Fruit fly (Drosophila melanogaster): ENCODE results near the gene CG8260.

The CG8260 gene

dm6 chrX:15740288-15740726 is 15.8 kb upstream of the CG8260 start (continued):
- TF ChIP-seq gce (GFP tag; IDR thresholded peaks at IDR 0.05) (no peak), CG17612 (GFP tag; IDR thresholded peaks at IDR 0.05) (peak; percentile 55; the same call in 1 of the 2 replicates), Meics (GFP tag; optimal IDR thresholded peaks at IDR 0.05) (peak; percentile 85), Awh (GFP tag; IDR thresholded peaks at IDR 0.05) (peak; percentile 63), Nf-YB (GFP tag; optimal IDR thresholded peaks at IDR 0.05) (peak; percentile 44), az2 (GFP tag; optimal IDR thresholded peaks at IDR 0.05) (peak; percentile 53), CG5245 (GFP tag; optimal IDR thresholded peaks at IDR 0.05) (peak; percentile 18), CG34224 (GFP tag; IDR thresholded peaks at IDR 0.05; ENCODE audit: partially characterized antibody) (no peak), aop (GFP tag; IDR thresholded peaks at IDR 0.05) (no peak), twi (tag; optimal IDR thresholded peaks at IDR 0.05) (no peak), CG7745 (tag; optimal IDR thresholded peaks at IDR 0.05) (no peak), chinmo (GFP tag; IDR thresholded peaks at IDR 0.05; ENCODE audit: partially characterized antibody) (no peak), CG8478 (optimal IDR thresholded peaks at IDR 0.05) (no peak), CG13624 (GFP tag; optimal IDR thresholded peaks at IDR 0.05) (peak; percentile 40), Ets65A (GFP tag) (peak; percentile 60), Xrp1 (GFP tag; IDR thresholded peaks at IDR 0.05) (peak; percentile 68), CG17186 (GFP tag; optimal IDR thresholded peaks at IDR 0.05) (no peak), pho (GFP tag; optimal IDR thresholded peaks at IDR 0.05) (peak; percentile 69), CG9876 (GFP tag; optimal IDR thresholded peaks at IDR 0.05) (no peak), luna (GFP tag; optimal IDR thresholded peaks at IDR 0.05) (no peak), CG2712 (tag; optimal IDR thresholded peaks at IDR 0.05) (peak; percentile 61), CG13775 (GFP tag; optimal IDR thresholded peaks at IDR 0.05) (peak; percentile 48), CG6254 (GFP tag; optimal IDR thresholded peaks at IDR 0.05) (peak; percentile 0), CG2199 (GFP tag; IDR thresholded peaks at IDR 0.05) (no peak), salm (tag; optimal IDR thresholded peaks at IDR 0.05) (peak; percentile 55), HmgD (GFP tag; optimal IDR thresholded peaks at IDR 0.05) (no peak), fd96Cb (tag; optimal IDR thresholded peaks at IDR 0.05) (peak; percentile 55), Hand (GFP tag; optimal IDR thresholded peaks at IDR 0.05) (peak; percentile 76), peb (GFP tag; IDR thresholded peaks at IDR 0.05) (no peak), Dref (GFP tag; IDR thresholded peaks at IDR 0.05) (no peak), CG12236 (GFP tag; optimal IDR thresholded peaks at IDR 0.05) (no peak), gem (tag; optimal IDR thresholded peaks at IDR 0.05) (peak; percentile 81), mam (GFP tag; optimal IDR thresholded peaks at IDR 0.05) (peak; percentile 69), CG17802 (tag; optimal IDR thresholded peaks at IDR 0.05) (no peak), Gug (GFP tag; IDR thresholded peaks at IDR 0.05) (peak; percentile 64; the same call in 3 of the 4 replicates), CG13894 (tag; optimal IDR thresholded peaks at IDR 0.05) (peak; percentile 79), CG11560 (tag; IDR thresholded peaks at IDR 0.05) (peak; percentile 21; the same call in 1 of the 3 replicates), Ssrp (tag; optimal IDR thresholded peaks at IDR 0.05) (peak; percentile 46), B-H1 (GFP tag; IDR thresholded peaks at IDR 0.05) (peak; percentile 69), chif (GFP tag; optimal IDR thresholded peaks at IDR 0.05) (peak in 1 of 2 experiments; percentile 40), CG15479 (GFP tag; optimal IDR thresholded peaks at IDR 0.05) (no peak), Blimp-1 (GFP tag; optimal IDR thresholded peaks at IDR 0.05) (peak; percentile 48), sc (optimal IDR thresholded peaks at IDR 0.05) (no peak), sc (GFP tag; optimal IDR thresholded peaks at IDR 0.05) (peak; percentile 6), dimm (GFP tag; IDR thresholded peaks at IDR 0.05) (peak; percentile 14; the same call in 1 of the 2 replicates), toy (GFP tag; IDR thresholded peaks at IDR 0.05) (0 out of 2 replicates have a peak, but pooled peaks have one; percentile 40), sqz (GFP tag; optimal IDR thresholded peaks at IDR 0.05) (no peak), CG15073 (GFP tag; optimal IDR thresholded peaks at IDR 0.05) (no peak), dmrt99B (tag; optimal IDR thresholded peaks at IDR 0.05) (peak; percentile 71), lola (GFP tag; optimal IDR thresholded peaks at IDR 0.05) (peak in 1 of 3 experiments; percentile 25), wor (GFP tag; IDR thresholded peaks at IDR 0.05) (no peak)
